Fruit fly (Drosophila melanogaster): ENCODE data around the gene chinmo.

DNA sequence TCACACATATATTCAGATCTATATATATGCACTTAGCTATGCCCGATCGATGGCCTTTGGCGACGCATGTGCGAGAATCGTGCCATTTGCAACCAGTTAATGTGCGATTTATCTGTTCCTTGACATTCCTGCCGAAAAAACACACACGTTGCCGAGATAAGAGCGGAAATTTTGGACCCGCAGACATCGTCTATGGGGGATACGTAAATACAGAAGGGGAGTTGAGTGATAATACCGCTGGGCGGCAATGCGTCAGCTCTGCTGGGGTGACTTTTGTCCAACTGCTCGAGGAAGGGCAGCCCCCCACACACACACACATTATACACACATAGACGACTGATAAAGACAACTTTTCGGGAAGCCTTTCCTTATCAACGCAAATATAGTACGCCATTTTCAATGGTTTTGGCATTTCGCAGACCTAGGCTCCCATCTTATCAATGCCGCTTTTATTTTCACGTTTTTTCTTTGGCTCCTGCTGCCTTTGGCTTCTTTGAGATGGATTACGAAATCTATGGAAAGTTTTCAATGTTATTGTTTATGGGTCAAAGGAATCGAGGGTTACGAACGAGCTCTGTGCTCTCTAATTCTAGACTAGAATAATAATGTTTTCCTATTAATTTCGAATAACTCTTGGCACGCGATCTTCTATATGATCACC lies 69.9 kb downstream of the chinmo start:
- TF ChIP-seq foxo (GFP tag; optimal IDR thresholded peaks at IDR 0.05) (no peak), Abd-B (GFP tag; optimal IDR thresholded peaks at IDR 0.05) (no peak)
